Fruit fly (Drosophila melanogaster): ENCODE data around the gene CG3777.

Gene CG3777

dm6 chrX:340809-341208 is 61.3 kb downstream of the CG3777 start:
- TF ChIP-seq h (GFP tag; optimal IDR thresholded peaks at IDR 0.05): no peak

DNA sequence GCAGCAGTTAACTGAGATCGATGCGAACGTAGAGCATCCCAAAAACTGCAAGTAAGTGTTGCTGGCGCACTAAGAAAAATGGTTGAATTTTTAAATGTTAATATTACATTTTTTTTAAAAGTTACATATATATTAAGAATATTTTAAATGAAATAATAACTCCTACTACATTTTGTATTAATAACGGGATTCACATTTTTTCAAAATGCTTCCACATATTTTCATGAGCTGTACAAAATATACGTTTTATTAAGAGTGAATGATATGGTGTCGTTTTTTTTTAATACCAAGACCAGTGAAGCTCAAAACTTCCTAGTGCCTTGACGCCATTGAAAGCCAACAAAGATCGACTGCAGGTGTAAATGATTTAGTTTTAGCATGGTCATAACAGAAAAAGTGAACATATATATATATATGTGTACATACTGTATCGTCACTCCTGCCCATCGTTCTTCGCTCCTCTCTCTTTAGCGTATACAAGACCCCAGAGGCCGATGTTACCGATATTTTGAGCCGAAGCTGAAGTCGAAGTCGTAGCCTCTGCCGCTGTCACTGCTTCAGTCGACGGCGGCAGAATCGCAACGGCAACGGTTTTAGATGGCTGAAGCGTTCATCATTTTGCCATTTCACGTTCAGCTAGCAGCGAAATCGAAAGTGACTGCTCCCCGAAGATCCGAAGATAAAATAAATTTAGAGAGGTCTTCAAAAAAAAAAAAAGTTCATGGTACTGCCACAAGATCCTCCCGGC is 63.1 kb downstream of the CG3777 start:
- peak; percentile 20 for TF ChIP-seq h (GFP tag; optimal IDR thresholded peaks at IDR 0.05)
- TF ChIP-seq Sp1 (GFP tag; optimal IDR thresholded peaks at IDR 0.05): peak; percentile 51
- peak in 1 of 2 experiments; percentile 49 for TF ChIP-seq foxo (GFP tag; optimal IDR thresholded peaks at IDR 0.05)
- TF ChIP-seq psq (GFP tag; optimal IDR thresholded peaks at IDR 0.05): peak; percentile 46
- no peak for TF ChIP-seq brk (GFP tag; optimal IDR thresholded peaks at IDR 0.05)
- no peak for TF ChIP-seq Hnf4 (GFP tag; optimal IDR thresholded peaks at IDR 0.05)
- TF ChIP-seq fru (GFP tag; optimal IDR thresholded peaks at IDR 0.05): peak; percentile 47
- no peak for TF ChIP-seq woc (GFP tag; optimal IDR thresholded peaks at IDR 0.05)
- peak; percentile 42 for TF ChIP-seq rgr (GFP tag; optimal IDR thresholded peaks at IDR 0.05)
- TF ChIP-seq CG32264 (GFP tag; optimal IDR thresholded peaks at IDR 0.05): no peak
- TF ChIP-seq HLH106 (tag; optimal IDR thresholded peaks at IDR 0.05): peak; percentile 26
- no peak for TF ChIP-seq jim (GFP tag; optimal IDR thresholded peaks at IDR 0.05)
- no peak for TF ChIP-seq CrebA (GFP tag; optimal IDR thresholded peaks at IDR 0.05; ENCODE audit: borderline replicate concordance)
- no peak for TF ChIP-seq Myc (optimal IDR thresholded peaks at IDR 0.05)
- no peak for TF ChIP-seq br (GFP tag; optimal IDR thresholded peaks at IDR 0.05)
- no peak for TF ChIP-seq usp (GFP tag; optimal IDR thresholded peaks at IDR 0.05)
- TF ChIP-seq Hr78 (GFP tag; optimal IDR thresholded peaks at IDR 0.05): no peak
- TF ChIP-seq dl (GFP tag; optimal IDR thresholded peaks at IDR 0.05; ENCODE audit: insufficient read depth in 1 of 2, partially characterized antibody in 2 of 2): no peak
- TF ChIP-seq Jra (GFP tag; optimal IDR thresholded peaks at IDR 0.05): no peak
- no peak for TF ChIP-seq sv (GFP tag; optimal IDR thresholded peaks at IDR 0.05)
- peak; percentile 23 for TF ChIP-seq OdsH (GFP tag; optimal IDR thresholded peaks at IDR 0.05)
- no peak for TF ChIP-seq ey (GFP tag; optimal IDR thresholded peaks at IDR 0.05)
- no peak for TF ChIP-seq GATAd (GFP tag; optimal IDR thresholded peaks at IDR 0.05)
- TF ChIP-seq Mio (GFP tag; optimal IDR thresholded peaks at IDR 0.05): no peak

DNA sequence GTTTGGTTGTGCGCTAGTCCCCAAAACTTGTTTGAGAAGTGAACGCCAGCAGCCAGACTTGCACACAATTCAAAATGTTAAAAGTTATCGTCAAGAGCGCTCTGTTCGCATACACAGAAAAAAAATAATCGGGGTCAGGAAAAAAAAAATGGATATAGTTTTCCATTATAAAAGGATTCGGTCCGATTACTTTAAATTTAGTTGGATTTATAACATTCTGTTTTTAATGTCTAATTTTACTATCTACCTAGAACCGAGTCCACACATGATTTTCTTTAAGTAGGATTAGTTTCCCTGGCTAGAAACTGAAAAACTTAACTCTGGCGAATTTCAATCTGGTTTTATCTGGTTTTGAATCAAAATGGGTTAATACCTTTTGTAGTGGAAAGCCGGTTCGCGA is 65.7 kb downstream of the CG3777 start:
- TF ChIP-seq Hnf4 (GFP tag; optimal IDR thresholded peaks at IDR 0.05): peak; percentile 38
- TF ChIP-seq GATAd (GFP tag; optimal IDR thresholded peaks at IDR 0.05): no peak
- TF ChIP-seq Vsx2 (GFP tag; optimal IDR thresholded peaks at IDR 0.05; ENCODE audit: partially characterized antibody): no peak
- no peak for TF ChIP-seq Myc (optimal IDR thresholded peaks at IDR 0.05)
- peak; percentile 16 for TF ChIP-seq psq (GFP tag; optimal IDR thresholded peaks at IDR 0.05)
- TF ChIP-seq Mio (GFP tag; optimal IDR thresholded peaks at IDR 0.05): no peak
- TF ChIP-seq lola (GFP tag; optimal IDR thresholded peaks at IDR 0.05): no peak
- no peak for TF ChIP-seq tai (GFP tag; optimal IDR thresholded peaks at IDR 0.05)
- TF ChIP-seq usp (GFP tag; optimal IDR thresholded peaks at IDR 0.05): no peak
- no peak for TF ChIP-seq CG9705 (GFP tag; optimal IDR thresholded peaks at IDR 0.05)
- no peak for TF ChIP-seq Hr78 (GFP tag; optimal IDR thresholded peaks at IDR 0.05)
- peak; percentile 22 for TF ChIP-seq OdsH (GFP tag; optimal IDR thresholded peaks at IDR 0.05)
- TF ChIP-seq Dif (GFP tag; optimal IDR thresholded peaks at IDR 0.05; ENCODE audit: partially characterized antibody): no peak
- TF ChIP-seq Jra (GFP tag; optimal IDR thresholded peaks at IDR 0.05): no peak
- TF ChIP-seq dsf (GFP tag; optimal IDR thresholded peaks at IDR 0.05; ENCODE audit: borderline replicate concordance): no peak
- TF ChIP-seq brk (GFP tag; optimal IDR thresholded peaks at IDR 0.05): no peak
- no peak for TF ChIP-seq Rel (GFP tag; optimal IDR thresholded peaks at IDR 0.05)
- no peak for TF ChIP-seq Rel (tag; optimal IDR thresholded peaks at IDR 0.05)
- no peak for TF ChIP-seq dmrt93B (GFP tag; optimal IDR thresholded peaks at IDR 0.05)
- TF ChIP-seq CG32264 (GFP tag; optimal IDR thresholded peaks at IDR 0.05): no peak
- TF ChIP-seq jim (GFP tag; optimal IDR thresholded peaks at IDR 0.05): no peak
- TF ChIP-seq HLH106 (tag; optimal IDR thresholded peaks at IDR 0.05): peak; percentile 17
- no peak for TF ChIP-seq CrebA (GFP tag; optimal IDR thresholded peaks at IDR 0.05; ENCODE audit: borderline replicate concordance)
- peak; percentile 10 for TF ChIP-seq sage (GFP tag; optimal IDR thresholded peaks at IDR 0.05)
- TF ChIP-seq br (GFP tag; optimal IDR thresholded peaks at IDR 0.05): peak; percentile 28
- peak; percentile 35 for TF ChIP-seq ey (GFP tag; optimal IDR thresholded peaks at IDR 0.05)
- no peak for TF ChIP-seq dl (GFP tag; optimal IDR thresholded peaks at IDR 0.05; ENCODE audit: insufficient read depth in 1 of 2, partially characterized antibody in 2 of 2)
- TF ChIP-seq fru (GFP tag; optimal IDR thresholded peaks at IDR 0.05): peak; percentile 34
- TF ChIP-seq pan (optimal IDR thresholded peaks at IDR 0.05): no peak
- peak; percentile 41 for TF ChIP-seq h (GFP tag; optimal IDR thresholded peaks at IDR 0.05)
- peak in 1 of 2 experiments; percentile 47 for TF ChIP-seq foxo (GFP tag; optimal IDR thresholded peaks at IDR 0.05)
- TF ChIP-seq Hr83 (GFP tag; optimal IDR thresholded peaks at IDR 0.05; ENCODE audit: poor library complexity, severe bottlenecking): no peak
- no peak for TF ChIP-seq Abd-B (GFP tag; optimal IDR thresholded peaks at IDR 0.05)
- TF ChIP-seq woc (GFP tag; optimal IDR thresholded peaks at IDR 0.05): peak; percentile 1
- TF ChIP-seq sv (GFP tag; optimal IDR thresholded peaks at IDR 0.05): no peak
- TF ChIP-seq N (GFP tag; optimal IDR thresholded peaks at IDR 0.05): no peak
- peak; percentile 29 for TF ChIP-seq Sp1 (GFP tag; optimal IDR thresholded peaks at IDR 0.05)
- TF ChIP-seq Dfd (GFP tag; optimal IDR thresholded peaks at IDR 0.05): no peak
- TF ChIP-seq rgr (GFP tag; optimal IDR thresholded peaks at IDR 0.05): peak; percentile 43
